Fruit fly (Drosophila melanogaster) whole organism, embryonic: ENCODE measurements around the gene DAAM.

Experiments
- CG12391 ChIP-seq: fragments of 200-800 bp; sonication (Bioruptor generic); optimal IDR thresholded peaks from 3 replicates; lab custom pipeline; 2018; ENCODE audit warnings: missing biosample characterization, mild to moderate bottlenecking, missing genetic modification characterization, moderate library complexity
- CG13424 ChIP-seq: fragments of 200-800 bp; sonication (Bioruptor generic); optimal IDR thresholded peaks from 2 replicates; lab custom pipeline; 2019; ENCODE audit warnings: missing biosample characterization, mild to moderate bottlenecking, missing genetic modification characterization, moderate library complexity
- CG18262 ChIP-seq: fragments of 200-800 bp; optimal IDR thresholded peaks from 3 replicates; lab custom pipeline; 2019; ENCODE audit warnings: missing biosample characterization, mild to moderate bottlenecking, missing genetic modification characterization, moderate library complexity
- CG18599 ChIP-seq: fragments of 200-800 bp; sonication (Bioruptor generic); optimal IDR thresholded peaks from 3 replicates; lab custom pipeline; 2017; ENCODE audit warnings: missing biosample characterization, missing genetic modification characterization, mild to moderate bottlenecking, moderate library complexity, missing genetic modification reagents
- CTCF ChIP-seq: fragments of 200-800 bp; sonication (Bioruptor generic); optimal IDR thresholded peaks from 2 replicates; lab custom pipeline; 2017; ENCODE audit warnings: missing biosample characterization, mild to moderate bottlenecking, missing genetic modification characterization, moderate library complexity
- Dfd ChIP-seq, 2 experiments: fragments of >200 bp; optimal IDR thresholded peaks; 2 replicates each; lab custom pipeline; 2017; ENCODE audit warnings: missing biosample characterization in 2 of 2, missing genetic modification characterization in 2 of 2
- Hr39 ChIP-seq: fragments of >200 bp; optimal IDR thresholded peaks from 2 replicates; lab custom pipeline; 2017
- NK7.1 ChIP-seq: fragments of 200-800 bp; sonication (Bioruptor generic); optimal IDR thresholded peaks from 3 replicates; lab custom pipeline; 2016; ENCODE audit warnings: missing biosample characterization, missing genetic modification characterization
- btn ChIP-seq: fragments of 200-800 bp; sonication (Bioruptor generic); optimal IDR thresholded peaks from 2 replicates; lab custom pipeline; 2016; ENCODE audit warnings: missing biosample characterization, missing genetic modification characterization
- phol ChIP-seq: fragments of 200-800 bp; sonication (Bioruptor generic); optimal IDR thresholded peaks from 3 replicates; lab custom pipeline; 2018; ENCODE audit warnings: missing biosample characterization, mild to moderate bottlenecking, missing genetic modification characterization, moderate library complexity
- sima ChIP-seq: fragments of 200-800 bp; sonication (Bioruptor generic); optimal IDR thresholded peaks from 2 replicates; lab custom pipeline; 2016; ENCODE audit warnings: missing biosample characterization, missing genetic modification characterization
- slp2 ChIP-seq: fragments of 200-800 bp; sonication (Bioruptor generic); optimal IDR thresholded peaks from 2 replicates; lab custom pipeline; 2016; ENCODE audit warnings: missing biosample characterization, missing genetic modification characterization
- zfh1 ChIP-seq: fragments of 200-800 bp; sonication (Bioruptor generic); IDR thresholded peaks from 3 replicates; pipeline ENCODE4 v1.3.6; 2022; ENCODE audit warnings: missing biosample characterization, missing genetic modification characterization

- TF ChIP-seq Hr39 (lab: Kevin White, UChicago): no peak
- TF ChIP-seq CG12391: no peak
- TF ChIP-seq CTCF: peak; percentile 64
- no peak for TF ChIP-seq CG18262
- TF ChIP-seq NK7.1 (GFP tag; lab: Kevin White, UChicago): no peak
- TF ChIP-seq sima: no peak
- no peak for TF ChIP-seq CG18599 (GFP tag; lab: Kevin White, UChicago)
- TF ChIP-seq zfh1 (GFP tag; lab: Robert Waterston, UW): no peak
- no peak for TF ChIP-seq slp2 (GFP tag; lab: Kevin White, UChicago)
- TF ChIP-seq btn: no peak
- peak; percentile 3 for TF ChIP-seq phol (tag; lab: Kevin White, UChicago)
- no peak for TF ChIP-seq Dfd (GFP tag; optimal IDR thresholded peaks at IDR 0.05; lab: Kevin White, UChicago)
- no peak for TF ChIP-seq CG13424
Observed at dm6 chrX:1286136-1286535, 36.0 kb downstream of the DAAM start.
